Fruit fly (Drosophila melanogaster): ENCODE results near the gene mRpL44.

The mRpL44 gene

dm6 chr3R:5482790-5483189 lies 12.4 kb upstream of the mRpL44 start:
- TF ChIP-seq CG4496 (GFP tag; IDR thresholded peaks at IDR 0.05) = no peak
- no peak for TF ChIP-seq fd96Ca (GFP tag; IDR thresholded peaks at IDR 0.05)
- TF ChIP-seq rn (GFP tag; IDR thresholded peaks at IDR 0.05) = no peak
- TF ChIP-seq EcR (GFP tag; optimal IDR thresholded peaks at IDR 0.05) = no peak
- TF ChIP-seq CG32121 (GFP tag; IDR thresholded peaks at IDR 0.05) = no peak

DNA sequence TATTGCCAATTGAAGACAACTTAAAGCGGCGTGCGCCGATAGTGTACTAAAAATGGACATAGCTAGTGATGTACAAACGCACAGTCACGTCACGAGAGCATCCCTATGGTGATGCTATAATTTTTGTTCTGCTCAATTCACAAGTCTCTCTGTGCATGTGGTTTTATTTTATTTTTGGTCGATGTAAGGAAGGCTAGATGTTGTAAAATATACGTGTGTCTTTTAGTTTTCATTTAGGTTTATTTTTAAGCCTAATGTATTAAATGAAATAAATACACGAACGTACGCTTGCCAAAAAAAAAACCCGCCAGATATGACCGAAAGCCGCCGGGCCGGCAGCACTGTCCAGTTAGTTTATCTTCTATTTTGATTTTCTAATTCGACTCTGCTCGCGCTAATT lies 4.1 kb upstream of the mRpL44 start, which contains the start of the genes CG45100, HDAC3 and Hcs:
TSS of gene CG45100 (minus strand) at position 50 of the 400 bp plus-strand sequence.
TSS of gene HDAC3 (minus strand) at position 50 of the 400 bp plus-strand sequence.
TSS of gene Hcs (plus strand) at position 349 of the 400 bp plus-strand sequence.
- TF ChIP-seq CG32121 (GFP tag; IDR thresholded peaks at IDR 0.05) (no peak), CG15710 (tag; optimal IDR thresholded peaks at IDR 0.05) (peak; percentile 19), fd96Ca (GFP tag; IDR thresholded peaks at IDR 0.05) (0 out of 3 replicates have a peak, but pooled peaks have one; percentile 15)

- TF ChIP-seq CG4496 (GFP tag; IDR thresholded peaks at IDR 0.05) (no peak), CG14655 (GFP tag; optimal IDR thresholded peaks at IDR 0.05) (no peak), Pif1A (GFP tag; optimal IDR thresholded peaks at IDR 0.05) (no peak), CG12605 (GFP tag; IDR thresholded peaks at IDR 0.05) (no peak), CG34367 (tag; optimal IDR thresholded peaks at IDR 0.05) (no peak), Snoo (tag; optimal IDR thresholded peaks at IDR 0.05) (no peak), Ets98B (GFP tag; IDR thresholded peaks at IDR 0.05) (no peak), EcR (GFP tag; optimal IDR thresholded peaks at IDR 0.05) (no peak), D1 (tag; optimal IDR thresholded peaks at IDR 0.05) (no peak), CG13204 (GFP tag; optimal IDR thresholded peaks at IDR 0.05) (no peak)
Observed at dm6 chr3R:5467619-5468018, 2.8 kb downstream of the mRpL44 start, which contains the start of gene POLDIP2. Gene POLDIP2 (plus strand): TSS chr3R:5467778.

DNA sequence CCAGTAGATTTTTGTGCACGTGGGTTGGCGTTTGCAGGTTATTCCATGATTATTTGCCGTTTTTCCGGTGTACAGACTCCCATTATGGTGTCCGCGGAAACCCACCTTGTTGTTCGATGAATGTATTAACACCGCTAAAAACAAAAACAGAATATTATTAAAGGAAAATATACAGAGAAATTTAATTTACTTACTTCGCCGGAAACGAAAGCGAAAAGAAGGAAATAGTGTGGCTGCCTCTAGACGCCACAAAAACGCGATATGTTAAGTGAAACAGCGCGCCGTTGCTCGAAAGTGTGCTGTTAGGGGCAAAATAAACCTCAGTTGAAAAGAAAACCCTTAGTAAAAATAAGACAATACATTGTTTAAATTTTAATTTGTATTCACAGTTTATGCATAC lies 3.6 kb downstream of the mRpL44 start, which contains the start of gene RpL35A:
TSS of gene RpL35A (minus strand) at position 227 of the 400 bp plus-strand sequence.
- TF ChIP-seq CG12605 (GFP tag; IDR thresholded peaks at IDR 0.05) = peak; percentile 73
- TF ChIP-seq EcR (GFP tag; optimal IDR thresholded peaks at IDR 0.05) = no peak
- no peak for TF ChIP-seq CG10348 (GFP tag; IDR thresholded peaks at IDR 0.05)
- TF ChIP-seq Pif1B (GFP tag; optimal IDR thresholded peaks at IDR 0.05) = no peak
- TF ChIP-seq CG8301 (tag; optimal IDR thresholded peaks at IDR 0.05) = peak; percentile 10
- TF ChIP-seq gl (tag; optimal IDR thresholded peaks at IDR 0.05) = peak; percentile 18
- TF ChIP-seq CG15710 (tag; optimal IDR thresholded peaks at IDR 0.05) = peak; percentile 33
- no peak for TF ChIP-seq fd96Ca (GFP tag; IDR thresholded peaks at IDR 0.05)
- TF ChIP-seq Pif1A (GFP tag; optimal IDR thresholded peaks at IDR 0.05) = no peak
- TF ChIP-seq CG9948 (tag; optimal IDR thresholded peaks at IDR 0.05) = no peak
- peak; percentile 32 for TF ChIP-seq CG8159 (tag; optimal IDR thresholded peaks at IDR 0.05)
- peak; percentile 76 for TF ChIP-seq CG4496 (GFP tag; IDR thresholded peaks at IDR 0.05)
- TF ChIP-seq CG17806 (tag; optimal IDR thresholded peaks at IDR 0.05) = peak; percentile 28
- no peak for TF ChIP-seq rn (GFP tag; IDR thresholded peaks at IDR 0.05)
- peak; percentile 82 for TF ChIP-seq Snoo (tag; optimal IDR thresholded peaks at IDR 0.05)
- peak; percentile 69 for TF ChIP-seq CG34367 (tag; optimal IDR thresholded peaks at IDR 0.05)

DNA sequence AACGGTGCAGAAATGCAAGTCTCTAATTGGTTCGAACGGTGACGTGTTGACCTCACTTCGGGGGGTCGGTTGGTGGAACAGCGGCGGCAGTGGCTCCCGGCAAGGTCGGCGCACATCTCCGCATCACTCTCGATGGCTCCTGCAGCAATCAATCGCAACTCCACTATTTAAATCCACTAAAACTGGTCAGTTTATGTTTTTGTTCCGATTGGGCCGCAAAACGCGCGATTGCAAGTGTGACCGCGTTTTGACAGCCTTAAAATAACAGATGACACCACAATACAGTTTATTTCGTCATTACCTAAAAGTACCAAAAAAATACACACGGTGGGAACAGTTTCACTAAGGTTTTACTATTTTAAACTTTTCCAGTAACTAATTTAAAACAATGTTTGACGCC lies 6.0 kb downstream of the mRpL44 start, which contains the start of gene PEK:
TSS of gene PEK (minus strand) at position 273 of the 400 bp plus-strand sequence.
- TF ChIP-seq Pif1A (GFP tag; optimal IDR thresholded peaks at IDR 0.05) = no peak
- TF ChIP-seq CG32121 (GFP tag; IDR thresholded peaks at IDR 0.05) = no peak
- no peak for TF ChIP-seq rn (GFP tag; IDR thresholded peaks at IDR 0.05)
- TF ChIP-seq CG10348 (GFP tag; IDR thresholded peaks at IDR 0.05) = no peak
- TF ChIP-seq Snoo (tag; optimal IDR thresholded peaks at IDR 0.05) = no peak
- no peak for TF ChIP-seq CG13204 (GFP tag; optimal IDR thresholded peaks at IDR 0.05)
- no peak for TF ChIP-seq CG12605 (GFP tag; IDR thresholded peaks at IDR 0.05)
- TF ChIP-seq Ets98B (GFP tag; IDR thresholded peaks at IDR 0.05) = no peak
- TF ChIP-seq Pif1B (GFP tag; optimal IDR thresholded peaks at IDR 0.05) = no peak
- no peak for TF ChIP-seq EcR (GFP tag; optimal IDR thresholded peaks at IDR 0.05)
- no peak for TF ChIP-seq CG4496 (GFP tag; IDR thresholded peaks at IDR 0.05)
- no peak for TF ChIP-seq gl (tag; optimal IDR thresholded peaks at IDR 0.05)
- no peak for TF ChIP-seq CG15710 (tag; optimal IDR thresholded peaks at IDR 0.05)
- TF ChIP-seq D1 (tag; optimal IDR thresholded peaks at IDR 0.05) = no peak

- TF ChIP-seq CG12605 (GFP tag; IDR thresholded peaks at IDR 0.05) (peak; percentile 92), CG8159 (tag; optimal IDR thresholded peaks at IDR 0.05) (peak; percentile 16), Snoo (tag; optimal IDR thresholded peaks at IDR 0.05) (no peak), rn (GFP tag; IDR thresholded peaks at IDR 0.05) (no peak)
Observed at dm6 chr3R:5463199-5463949, 7.1 kb downstream of the mRpL44 start.

DNA sequence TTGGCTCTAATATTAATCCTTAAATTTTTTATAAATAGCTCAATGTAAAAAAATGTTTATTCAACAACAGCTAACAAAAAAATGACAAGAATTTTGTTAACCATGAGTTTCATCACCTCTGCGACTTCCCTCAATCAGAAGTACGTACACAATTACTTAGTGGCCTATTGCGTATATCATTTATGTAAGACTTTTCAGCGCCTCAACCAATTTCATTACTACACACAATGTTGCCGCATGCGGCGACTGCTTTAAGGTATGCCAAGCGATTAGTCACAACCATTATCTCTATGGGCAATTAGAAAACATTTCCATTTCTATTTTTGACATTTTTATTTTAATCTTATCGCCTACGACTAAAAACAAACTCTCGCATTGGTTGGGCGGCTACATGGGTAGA lies 11.8 kb downstream of the mRpL44 start:
- no peak for TF ChIP-seq CG34367 (tag; optimal IDR thresholded peaks at IDR 0.05)
- no peak for TF ChIP-seq D1 (tag; optimal IDR thresholded peaks at IDR 0.05)
- no peak for TF ChIP-seq gl (tag; optimal IDR thresholded peaks at IDR 0.05)
- no peak for TF ChIP-seq fd96Ca (GFP tag; IDR thresholded peaks at IDR 0.05)
